Worm (Caenorhabditis elegans) whole organism, L2 larva: ENCODE data around the gene algn-9.
A peak's percentile ranks its signal among the peaks of the same experiment; 100 is the strongest.

Experiments
- C34F6.9 ChIP-seq: fragments of 150-350 bp; optimal IDR thresholded peaks from 2 replicates; lab custom pipeline; 2014; ENCODE audit warnings: missing biosample characterization, missing genetic modification characterization
- F13H6.1 ChIP-seq: sonication (generic microtip); optimal IDR thresholded peaks from 2 replicates; lab custom pipeline; 2016; ENCODE audit warnings: missing genetic modification characterization, missing compliant biosample characterization
- R02D3.7 ChIP-seq: fragments of 150-350 bp; optimal IDR thresholded peaks from 2 replicates; lab custom pipeline; 2014; ENCODE audit warnings: missing biosample characterization, missing genetic modification characterization
- Y55F3AM.14 ChIP-seq: fragments of 200-800 bp; sonication (Bioruptor generic); optimal IDR thresholded peaks from 2 replicates; lab custom pipeline; 2018; ENCODE audit warnings: mild to moderate bottlenecking, missing genetic modification characterization, missing compliant biosample characterization
- ZK546.5 ChIP-seq: sonication (generic microtip); optimal IDR thresholded peaks from 2 replicates; lab custom pipeline; 2017; ENCODE audit warnings: missing biosample characterization, missing genetic modification characterization
- alr-1 ChIP-seq: fragments of 150-350 bp; optimal IDR thresholded peaks from 2 replicates; lab custom pipeline; 2014; ENCODE audit warnings: missing biosample characterization, missing genetic modification characterization
- ama-1 ChIP-seq: fragments of 150-350 bp; optimal IDR thresholded peaks from 2 replicates; lab custom pipeline; 2018; ENCODE audit warnings: inconsistent platforms
- blmp-1 ChIP-seq: sonication (generic microtip); optimal IDR thresholded peaks from 2 replicates; lab custom pipeline; 2017; ENCODE audit warnings: missing genetic modification characterization, mild to moderate bottlenecking, missing compliant biosample characterization, antibody characterized with exemption, moderate library complexity; ENCODE audit not compliant: insufficient read depth
- ceh-16 ChIP-seq: fragments of 150-350 bp; optimal IDR thresholded peaks from 2 replicates; lab custom pipeline; 2014; ENCODE audit warnings: missing biosample characterization, missing genetic modification characterization
- ceh-82 ChIP-seq: fragments of 150-350 bp; optimal IDR thresholded peaks from 2 replicates; lab custom pipeline; 2014; ENCODE audit warnings: missing biosample characterization, missing genetic modification characterization
- crh-2 ChIP-seq: sonication (generic microtip); optimal IDR thresholded peaks from 2 replicates; lab custom pipeline; 2017; ENCODE audit warnings: missing biosample characterization, missing genetic modification characterization
- egl-27 ChIP-seq: sonication (generic microtip); optimal IDR thresholded peaks from 3 replicates; lab custom pipeline; 2017; ENCODE audit warnings: missing biosample characterization, missing genetic modification reagents, missing genetic modification characterization
- elt-3 ChIP-seq: sonication (generic microtip); optimal IDR thresholded peaks from 2 replicates; lab custom pipeline; 2017; ENCODE audit warnings: missing biosample characterization, missing genetic modification characterization
- fos-1 ChIP-seq: fragments of 150-350 bp; optimal IDR thresholded peaks from 2 replicates; lab custom pipeline; 2014; ENCODE audit warnings: missing biosample characterization, missing genetic modification characterization
- gmeb-1 ChIP-seq: fragments of 150-350 bp; optimal IDR thresholded peaks from 2 replicates; lab custom pipeline; 2014; ENCODE audit warnings: missing biosample characterization, missing genetic modification characterization
- lin-11 ChIP-seq: fragments of 150-350 bp; sonication (generic microtip); optimal IDR thresholded peaks from 2 replicates; lab custom pipeline; 2014; ENCODE audit warnings: missing biosample characterization, missing genetic modification characterization, inconsistent platforms, mixed read lengths
- lin-13 ChIP-seq: fragments of 150-350 bp; optimal IDR thresholded peaks from 2 replicates; lab custom pipeline; 2014; ENCODE audit warnings: missing biosample characterization, missing genetic modification reagents, missing genetic modification characterization
- lsy-2 ChIP-seq, 2 experiments: fragments of 150-350 bp in 1 of 2; sonication (generic microtip) in 1 of 2; optimal IDR thresholded peaks; 2 replicates each; lab custom pipeline; 2014 to 2017; ENCODE audit warnings: missing biosample characterization in 2 of 2, missing genetic modification characterization in 2 of 2
- mab-5 ChIP-seq: fragments of 150-350 bp; optimal IDR thresholded peaks from 2 replicates; lab custom pipeline; 2014; ENCODE audit warnings: missing biosample characterization, missing genetic modification characterization
- mdl-1 ChIP-seq, 2 experiments: fragments of 150-350 bp in 1 of 2; sonication (generic microtip) in 1 of 2; optimal IDR thresholded peaks; 2 replicates each; lab custom pipeline; 2017; ENCODE audit warnings: missing biosample characterization in 2 of 2, missing genetic modification characterization in 2 of 2
- nhr-10 ChIP-seq: sonication (generic microtip); optimal IDR thresholded peaks from 2 replicates; lab custom pipeline; 2017; ENCODE audit warnings: missing biosample characterization, missing genetic modification characterization
- nhr-11 ChIP-seq: fragments of 150-350 bp; optimal IDR thresholded peaks from 2 replicates; lab custom pipeline; 2014; ENCODE audit warnings: missing biosample characterization, missing genetic modification characterization
- nhr-12 ChIP-seq: fragments of 150-350 bp; optimal IDR thresholded peaks from 2 replicates; lab custom pipeline; 2014; ENCODE audit warnings: missing biosample characterization, missing genetic modification characterization
- nhr-129 ChIP-seq: fragments of 150-350 bp; optimal IDR thresholded peaks from 2 replicates; lab custom pipeline; 2014; ENCODE audit warnings: missing biosample characterization, missing genetic modification characterization
- nhr-21 ChIP-seq: fragments of 150-350 bp; optimal IDR thresholded peaks from 2 replicates; lab custom pipeline; 2014; ENCODE audit warnings: missing biosample characterization, missing genetic modification characterization
- nhr-25 ChIP-seq: fragments of 150-350 bp; sonication (generic microtip); optimal IDR thresholded peaks from 3 replicates; lab custom pipeline; 2014; ENCODE audit warnings: missing biosample characterization, missing genetic modification characterization
- nhr-6 ChIP-seq: fragments of 150-350 bp; optimal IDR thresholded peaks from 2 replicates; lab custom pipeline; 2014; ENCODE audit warnings: missing biosample characterization, missing genetic modification characterization
- peb-1 ChIP-seq: fragments of 150-350 bp; optimal IDR thresholded peaks from 2 replicates; lab custom pipeline; 2014; ENCODE audit warnings: missing biosample characterization, missing genetic modification characterization
- sem-4 ChIP-seq: fragments of 150-350 bp; optimal IDR thresholded peaks from 2 replicates; lab custom pipeline; 2014; ENCODE audit warnings: missing biosample characterization, missing genetic modification reagents, missing genetic modification characterization
- sma-3 ChIP-seq: sonication (generic microtip); optimal IDR thresholded peaks from 2 replicates; lab custom pipeline; 2016; ENCODE audit warnings: missing genetic modification reagents, missing genetic modification characterization, missing compliant biosample characterization
- sma-9 ChIP-seq, 2 experiments: fragments of 150-350 bp in 1 of 2; sonication (generic microtip) in 1 of 2; optimal IDR thresholded peaks; 2 replicates each; lab custom pipeline; 2014 to 2016; ENCODE audit warnings: missing genetic modification characterization in 2 of 2, mild to moderate bottlenecking in 1 of 2, missing biosample characterization in 1 of 2, missing compliant biosample characterization in 1 of 2, missing genetic modification reagents in 1 of 2, moderate library complexity in 1 of 2
- snpc-4 ChIP-seq: fragments of 150-350 bp; optimal IDR thresholded peaks from 2 replicates; lab custom pipeline; 2014; ENCODE audit warnings: missing biosample characterization, missing genetic modification characterization
- unc-39 ChIP-seq: fragments of 150-350 bp; optimal IDR thresholded peaks from 2 replicates; lab custom pipeline; 2014; ENCODE audit warnings: missing biosample characterization, missing genetic modification characterization
- unc-62 ChIP-seq: fragments of 150-350 bp; optimal IDR thresholded peaks from 2 replicates; lab custom pipeline; 2014; ENCODE audit warnings: missing biosample characterization, missing genetic modification reagents, missing genetic modification characterization
- zag-1 ChIP-seq: fragments of 150-350 bp; optimal IDR thresholded peaks from 2 replicates; lab custom pipeline; 2014; ENCODE audit warnings: missing biosample characterization, missing genetic modification characterization
- ztf-1 ChIP-seq: fragments of 200-800 bp; sonication (Bioruptor generic); conservative IDR thresholded peaks from 2 replicates; pipeline ENCODE4 v1.3.6; 2022; ENCODE audit warnings: missing genetic modification characterization, missing compliant biosample characterization
- ztf-4 ChIP-seq: fragments of 150-350 bp; optimal IDR thresholded peaks from 2 replicates; lab custom pipeline; 2014; ENCODE audit warnings: missing biosample characterization, missing genetic modification characterization

Gene algn-9

ce11 chrII:10558345-10558744, 25.8 kb upstream of the algn-9 start:
- TF ChIP-seq ceh-82 (tag; lab: Kevin White, UChicago) (no peak), unc-39 (tag; lab: Kevin White, UChicago) (no peak), sma-9 (GFP tag; optimal IDR thresholded peaks at IDR 0.05; lab: Kevin White, UChicago) (peak; percentile 66), sma-9 (tag; optimal IDR thresholded peaks at IDR 0.05; lab: Kevin White, UChicago) (no peak), mdl-1 (tag; optimal IDR thresholded peaks at IDR 0.05; lab: Kevin White, UChicago) (peak; percentile 6 to 43), nhr-6 (tag; lab: Kevin White, UChicago) (peak; percentile 20), sem-4 (tag; lab: Kevin White, UChicago) (no peak), C34F6.9 (tag; lab: Kevin White, UChicago) (no peak), nhr-129 (tag; lab: Kevin White, UChicago) (peak; percentile 58), zag-1 (tag; lab: Kevin White, UChicago) (no peak), nhr-10 (no peak), ZK546.5 (tag; lab: Kevin White, UChicago) (no peak), nhr-11 (no peak), ama-1 (no peak), ceh-16 (tag; lab: Kevin White, UChicago) (no peak), F13H6.1 (tag; lab: Kevin White, UChicago) (peak; percentile 45), peb-1 (tag; lab: Kevin White, UChicago) (no peak), elt-3 (tag; lab: Kevin White, UChicago) (no peak)
- TF ChIP-seq, all 48 proteins: peak for 5

DNA sequence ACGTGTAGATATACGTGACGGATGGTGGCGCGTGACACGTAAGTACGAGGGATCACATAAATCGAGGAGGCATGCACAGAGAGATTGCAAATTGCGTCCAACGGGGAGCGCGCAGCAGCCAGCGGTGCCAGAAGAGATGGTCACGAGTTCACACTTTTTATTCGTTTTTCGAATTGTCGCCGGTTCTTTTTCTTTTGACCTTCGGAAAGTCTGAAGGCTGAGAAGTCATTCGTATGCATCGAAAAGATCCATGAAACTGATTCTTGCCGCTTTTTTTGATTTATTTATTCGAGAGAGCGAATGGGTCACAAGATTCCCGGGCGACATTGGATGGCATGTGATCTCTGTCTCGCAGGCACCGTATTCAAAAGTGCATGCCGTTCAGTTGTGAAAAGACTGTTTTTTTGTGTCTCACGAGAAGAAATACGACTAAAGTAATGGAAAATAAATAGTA, 25.1 kb upstream of the algn-9 start:
- TF ChIP-seq ZK546.5 (tag; lab: Kevin White, UChicago) (no peak), ztf-1 (GFP tag; lab: Robert Waterston, UW) (no peak), nhr-21 (tag; lab: Kevin White, UChicago) (peak; percentile 68), lin-11 (tag; lab: Kevin White, UChicago) (peak; percentile 16), mab-5 (tag; lab: Kevin White, UChicago) (peak; percentile 41), nhr-25 (tag; lab: Kevin White, UChicago) (peak; percentile 85), mdl-1 (tag; optimal IDR thresholded peaks at IDR 0.05; lab: Kevin White, UChicago) (peak in 1 of 2 experiments; percentile 7), nhr-129 (tag; lab: Kevin White, UChicago) (peak; percentile 77), snpc-4 (tag; lab: Kevin White, UChicago) (peak; percentile 28), ztf-4 (peak; percentile 62), C34F6.9 (tag; lab: Kevin White, UChicago) (peak; percentile 86), nhr-12 (no peak), fos-1 (no peak), R02D3.7 (tag; lab: Kevin White, UChicago) (no peak), crh-2 (tag; lab: Kevin White, UChicago) (no peak), Y55F3AM.14 (GFP tag; lab: Kevin White, UChicago) (peak; percentile 53), sma-3 (peak; percentile 59), blmp-1 (tag; lab: Kevin White, UChicago) (peak; percentile 60), lin-13 (peak; percentile 3), unc-62 (no peak), F13H6.1 (tag; lab: Kevin White, UChicago) (peak; percentile 50), sma-9 (GFP tag; optimal IDR thresholded peaks at IDR 0.05; lab: Kevin White, UChicago) (peak; percentile 73), sma-9 (tag; optimal IDR thresholded peaks at IDR 0.05; lab: Kevin White, UChicago) (no peak), ama-1 (peak; percentile 81), egl-27 (tag; lab: Kevin White, UChicago) (no peak), ceh-16 (tag; lab: Kevin White, UChicago) (no peak), sem-4 (tag; lab: Kevin White, UChicago) (peak; percentile 73), nhr-10 (no peak), lsy-2 (tag; optimal IDR thresholded peaks at IDR 0.05; lab: Kevin White, UChicago) (peak in 1 of 2 experiments; percentile 67), gmeb-1 (tag; lab: Kevin White, UChicago) (peak; percentile 60)
- TF ChIP-seq, all 48 proteins: peak for 19

DNA sequence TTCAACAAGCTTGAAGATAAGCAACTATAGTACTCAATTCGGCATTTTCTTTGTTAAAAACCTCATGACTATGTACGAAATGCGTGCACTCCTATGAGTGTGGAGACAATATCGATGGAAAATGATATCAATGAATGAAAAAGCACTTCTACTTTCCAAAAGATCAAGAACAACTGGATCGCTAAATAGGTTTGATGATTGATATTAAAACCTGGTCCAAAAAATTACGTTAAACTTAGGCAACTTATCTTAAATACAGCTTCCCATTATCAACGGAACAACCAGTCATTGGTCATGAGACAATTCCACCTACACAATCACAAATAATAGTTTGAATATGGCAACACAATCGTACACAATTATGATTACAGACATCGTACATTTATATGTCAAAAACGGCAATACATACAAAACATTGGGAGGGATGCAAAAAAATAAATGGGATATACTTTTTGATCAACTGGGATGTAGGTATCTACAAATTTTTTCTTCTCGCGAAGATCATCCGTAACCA, 24.4 kb upstream of the algn-9 start:
- TF ChIP-seq sem-4 (tag; lab: Kevin White, UChicago) (no peak), ama-1 (peak; percentile 7), alr-1 (no peak), snpc-4 (tag; lab: Kevin White, UChicago) (no peak), nhr-6 (tag; lab: Kevin White, UChicago) (peak; percentile 13), fos-1 (peak; percentile 4), nhr-21 (tag; lab: Kevin White, UChicago) (peak; percentile 23), crh-2 (tag; lab: Kevin White, UChicago) (no peak)
